Fruit fly (Drosophila melanogaster) Kc167 (cell line): ENCODE measurements around the gene Ir8a.

Experiments
- psq ChIP-seq: fragments of >200 bp; optimal IDR thresholded peaks from 2 replicates; lab custom pipeline; 2017; ENCODE audit warnings: missing external identifiers
- ttk ChIP-seq: sonication (Bioruptor generic); optimal IDR thresholded peaks from 2 replicates; lab custom pipeline; 2017; ENCODE audit warnings: missing external identifiers

DNA sequence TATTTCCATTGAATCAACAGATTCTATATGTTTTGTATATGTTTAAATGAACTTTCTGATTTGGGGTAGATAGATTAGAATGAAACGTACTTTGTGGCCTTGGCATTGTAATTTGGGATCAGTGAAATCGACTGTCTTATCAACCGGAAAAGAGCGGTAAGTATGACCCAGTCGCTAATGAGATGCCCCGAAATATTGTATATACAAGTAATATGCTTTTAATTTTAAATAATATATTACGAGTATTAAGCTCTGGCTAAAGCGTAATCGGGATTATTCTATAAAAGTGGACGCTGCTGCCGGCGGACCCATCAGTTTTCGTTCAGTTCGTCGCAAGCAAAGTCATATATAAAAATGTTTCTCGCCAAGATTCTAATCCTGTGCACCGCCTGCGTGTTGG lies 19.8 kb downstream of the Ir8a start, which contains the start of gene CG15369:
- TF ChIP-seq psq (lab: Kevin White, UChicago) (no peak), ttk (lab: Kevin White, UChicago) (no peak)
